Fruit fly (Drosophila melanogaster) whole organism, pupa: ENCODE measurements around the gene CG5103.

Experiments used
- CG10348 ChIP-seq: fragments of 200-800 bp; sonication (Bioruptor generic); IDR thresholded peaks from 2 replicates; pipeline ENCODE4 v1.3.6; 2022; ENCODE audit warnings: missing biosample characterization, missing genetic modification characterization
- CG12605 ChIP-seq: fragments of 200-800 bp; sonication (Bioruptor generic); IDR thresholded peaks from 2 replicates; pipeline ENCODE4 v1.3.6; 2022; ENCODE audit warnings: missing biosample characterization, missing genetic modification characterization
- CG13204 ChIP-seq: fragments of 200-800 bp; sonication (Bioruptor generic); optimal IDR thresholded peaks from 2 replicates; lab custom pipeline; 2018; ENCODE audit warnings: missing biosample characterization, mild to moderate bottlenecking, missing genetic modification characterization, moderate library complexity
- CG14655 ChIP-seq: fragments of 200-800 bp; sonication (Bioruptor generic); optimal IDR thresholded peaks from 3 replicates; lab custom pipeline; 2017; ENCODE audit warnings: mild to moderate bottlenecking, missing biosample characterization, missing genetic modification reagents, missing genetic modification characterization
- CG15710 ChIP-seq: fragments of 200-800 bp; sonication (Bioruptor generic); optimal IDR thresholded peaks from 2 replicates; lab custom pipeline; 2018; ENCODE audit warnings: missing biosample characterization, mild to moderate bottlenecking, missing genetic modification characterization, moderate library complexity
- CG17806 ChIP-seq: fragments of 200-800 bp; sonication (Bioruptor generic); optimal IDR thresholded peaks from 2 replicates; lab custom pipeline; 2018; ENCODE audit warnings: missing biosample characterization, mild to moderate bottlenecking, missing genetic modification characterization, moderate library complexity
- CG32121 ChIP-seq: fragments of 200-800 bp; sonication (Bioruptor generic); IDR thresholded peaks from 2 replicates; pipeline ENCODE4 v1.3.6; 2022; ENCODE audit warnings: missing biosample characterization, missing genetic modification characterization
- CG34367 ChIP-seq: fragments of 200-800 bp; sonication (Bioruptor generic); optimal IDR thresholded peaks from 2 replicates; lab custom pipeline; 2018; ENCODE audit warnings: missing biosample characterization, mild to moderate bottlenecking, missing genetic modification characterization
- CG4496 ChIP-seq: fragments of 200-800 bp; sonication (Bioruptor generic); IDR thresholded peaks from 3 replicates; pipeline ENCODE4 v1.3.6; 2022; ENCODE audit warnings: missing biosample characterization, missing genetic modification characterization
- CG8159 ChIP-seq: fragments of 200-800 bp; sonication (Bioruptor generic); optimal IDR thresholded peaks from 3 replicates; lab custom pipeline; 2018; ENCODE audit warnings: missing biosample characterization, mild to moderate bottlenecking, missing genetic modification characterization, moderate library complexity
- CG8301 ChIP-seq: fragments of 200-800 bp; sonication (Bioruptor generic); optimal IDR thresholded peaks from 2 replicates; lab custom pipeline; 2018; ENCODE audit warnings: missing biosample characterization, mild to moderate bottlenecking, missing genetic modification characterization
- CG9948 ChIP-seq: fragments of 200-800 bp; sonication (Bioruptor generic); optimal IDR thresholded peaks from 2 replicates; lab custom pipeline; 2018; ENCODE audit warnings: missing biosample characterization, mild to moderate bottlenecking, missing genetic modification characterization, moderate library complexity
- D1 ChIP-seq: fragments of 200-800 bp; sonication (Bioruptor generic); optimal IDR thresholded peaks from 2 replicates; lab custom pipeline; 2018; ENCODE audit warnings: missing biosample characterization, mild to moderate bottlenecking, missing genetic modification characterization, moderate library complexity
- EcR ChIP-seq: fragments of 200-800 bp; sonication (Bioruptor generic); optimal IDR thresholded peaks from 3 replicates; lab custom pipeline; 2019; ENCODE audit warnings: missing biosample characterization, missing genetic modification characterization, mild to moderate bottlenecking, moderate library complexity, missing genetic modification reagents
- Ets98B ChIP-seq: fragments of 200-800 bp; sonication (Bioruptor generic); IDR thresholded peaks from 2 replicates; pipeline ENCODE4 v1.3.6; 2022; ENCODE audit warnings: missing biosample characterization, missing genetic modification characterization
- Pif1A ChIP-seq: fragments of 200-800 bp; sonication (Bioruptor generic); optimal IDR thresholded peaks from 3 replicates; lab custom pipeline; 2016; ENCODE audit warnings: missing biosample characterization, missing genetic modification characterization
- Pif1B ChIP-seq: fragments of 200-800 bp; sonication (Bioruptor generic); optimal IDR thresholded peaks from 3 replicates; lab custom pipeline; 2016; ENCODE audit warnings: missing biosample characterization, missing genetic modification characterization
- Snoo ChIP-seq: fragments of 200-800 bp; sonication (Bioruptor generic); optimal IDR thresholded peaks from 3 replicates; lab custom pipeline; 2017; ENCODE audit warnings: missing biosample characterization, mild to moderate bottlenecking, missing genetic modification characterization, inconsistent platforms
- fd96Ca ChIP-seq: fragments of 200-800 bp; sonication (Bioruptor generic); IDR thresholded peaks from 3 replicates; pipeline ENCODE4 v1.3.6; 2022; ENCODE audit warnings: missing biosample characterization, missing genetic modification characterization
- gl ChIP-seq: fragments of 200-800 bp; sonication (Bioruptor generic); optimal IDR thresholded peaks from 2 replicates; lab custom pipeline; 2018; ENCODE audit warnings: missing biosample characterization, mild to moderate bottlenecking, missing genetic modification characterization
- rn ChIP-seq: fragments of 200-800 bp; sonication (Bioruptor generic); IDR thresholded peaks from 2 replicates; pipeline ENCODE4 v1.3.6; 2022; ENCODE audit warnings: missing biosample characterization, missing genetic modification characterization

The CG5103 gene

DNA sequence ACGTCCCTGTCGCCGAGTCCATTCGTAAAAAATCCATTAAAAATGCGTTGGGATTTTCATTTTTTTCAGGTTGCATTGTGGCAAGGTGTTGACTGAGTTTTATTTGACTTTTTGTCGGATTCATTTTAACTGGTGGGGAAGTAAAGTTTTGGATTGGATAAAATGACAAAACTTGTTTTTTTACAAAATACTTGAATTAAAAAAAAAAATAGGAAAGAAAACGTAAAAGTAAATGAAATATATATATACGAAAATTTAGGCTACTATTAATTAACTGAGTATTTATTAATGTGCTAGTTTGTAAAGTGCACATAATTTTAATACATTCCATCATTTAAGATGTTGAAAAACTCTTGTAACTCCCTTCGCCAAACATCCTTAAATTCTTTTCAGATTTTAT lies 17.5 kb downstream of the CG5103 start:
- no peak for TF ChIP-seq CG34367
- TF ChIP-seq rn (GFP tag; lab: Robert Waterston, UW): no peak
- no peak for TF ChIP-seq CG32121 (GFP tag; lab: Robert Waterston, UW)
- TF ChIP-seq EcR (GFP tag; lab: Kevin White, UChicago): no peak
- TF ChIP-seq Snoo (tag; lab: Kevin White, UChicago): no peak
- TF ChIP-seq Pif1B (GFP tag; lab: Kevin White, UChicago): no peak
- TF ChIP-seq CG15710 (tag; lab: Kevin White, UChicago): no peak
- no peak for TF ChIP-seq Ets98B (GFP tag; lab: Robert Waterston, UW)
- TF ChIP-seq D1 (tag; lab: Kevin White, UChicago): no peak
- TF ChIP-seq CG4496: no peak
- no peak for TF ChIP-seq gl (tag; lab: Kevin White, UChicago)
- no peak for TF ChIP-seq fd96Ca (GFP tag; lab: Robert Waterston, UW)
- no peak for TF ChIP-seq CG12605 (GFP tag; lab: Robert Waterston, UW)
- TF ChIP-seq CG8159 (tag; lab: Kevin White, UChicago): no peak
- TF ChIP-seq CG8301: no peak
- TF ChIP-seq CG14655: no peak
- TF ChIP-seq Pif1A (GFP tag; lab: Kevin White, UChicago): no peak
- TF ChIP-seq CG9948: no peak
- TF ChIP-seq CG17806 (tag; lab: Kevin White, UChicago): no peak
- TF ChIP-seq CG13204: no peak

DNA sequence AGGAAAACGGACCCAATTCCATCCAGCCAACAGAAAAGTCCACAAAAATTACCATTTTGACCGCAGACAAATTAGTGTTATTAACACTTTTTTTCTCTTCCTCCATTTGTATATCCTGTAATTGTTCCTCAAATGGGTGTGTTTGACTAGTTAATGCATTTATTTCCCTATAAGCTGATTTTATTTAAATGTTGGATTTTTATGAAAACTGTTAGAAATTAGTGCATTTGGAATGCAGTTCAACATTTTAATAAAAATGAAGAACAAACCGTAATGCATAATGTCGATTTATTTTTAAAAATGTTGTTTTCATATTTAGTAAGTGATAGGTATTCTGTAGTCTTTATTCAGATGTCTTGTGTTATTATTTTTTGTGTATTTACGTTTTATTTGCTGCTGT lies 18.2 kb downstream of the CG5103 start:
- TF ChIP-seq CG12605 (GFP tag; lab: Robert Waterston, UW): no peak
- TF ChIP-seq rn (GFP tag; lab: Robert Waterston, UW): no peak
- TF ChIP-seq CG9948: peak; percentile 4
- no peak for TF ChIP-seq CG32121 (GFP tag; lab: Robert Waterston, UW)

- peak; percentile 21 for TF ChIP-seq Pif1B (GFP tag; lab: Kevin White, UChicago)
- peak; percentile 69 for TF ChIP-seq CG17806 (tag; lab: Kevin White, UChicago)
- TF ChIP-seq rn (GFP tag; lab: Robert Waterston, UW): no peak
- no peak for TF ChIP-seq CG12605 (GFP tag; lab: Robert Waterston, UW)
- TF ChIP-seq CG13204: no peak
- no peak for TF ChIP-seq fd96Ca (GFP tag; lab: Robert Waterston, UW)
- TF ChIP-seq CG34367: peak; percentile 59
- peak; percentile 25 for TF ChIP-seq gl (tag; lab: Kevin White, UChicago)
- TF ChIP-seq CG14655: peak; percentile 57
- peak; percentile 19 for TF ChIP-seq CG8301
- TF ChIP-seq Snoo (tag; lab: Kevin White, UChicago): no peak
- peak; percentile 68 for TF ChIP-seq Pif1A (GFP tag; lab: Kevin White, UChicago)
- no peak for TF ChIP-seq CG10348
- peak; percentile 65 for TF ChIP-seq CG9948
- peak; percentile 36; the same call in 1 of the 3 replicates for TF ChIP-seq CG4496
- TF ChIP-seq CG15710 (tag; lab: Kevin White, UChicago): peak; percentile 65
- TF ChIP-seq D1 (tag; lab: Kevin White, UChicago): peak; percentile 35
- TF ChIP-seq CG32121 (GFP tag; lab: Robert Waterston, UW): no peak
- peak; percentile 52 for TF ChIP-seq EcR (GFP tag; lab: Kevin White, UChicago)
- peak; percentile 61 for TF ChIP-seq CG8159 (tag; lab: Kevin White, UChicago)
- TF ChIP-seq Ets98B (GFP tag; lab: Robert Waterston, UW): 0 out of 2 replicates have a peak, but pooled peaks have one; percentile 12
Observed at dm6 chr3L:18274188-18274587, 19.9 kb downstream of the CG5103 start.

dm6 chr3L:18273121-18273520 lies 20.9 kb downstream of the CG5103 start:
- TF ChIP-seq fd96Ca (GFP tag; lab: Robert Waterston, UW) (no peak), CG14655 (no peak), D1 (tag; lab: Kevin White, UChicago) (no peak)

DNA sequence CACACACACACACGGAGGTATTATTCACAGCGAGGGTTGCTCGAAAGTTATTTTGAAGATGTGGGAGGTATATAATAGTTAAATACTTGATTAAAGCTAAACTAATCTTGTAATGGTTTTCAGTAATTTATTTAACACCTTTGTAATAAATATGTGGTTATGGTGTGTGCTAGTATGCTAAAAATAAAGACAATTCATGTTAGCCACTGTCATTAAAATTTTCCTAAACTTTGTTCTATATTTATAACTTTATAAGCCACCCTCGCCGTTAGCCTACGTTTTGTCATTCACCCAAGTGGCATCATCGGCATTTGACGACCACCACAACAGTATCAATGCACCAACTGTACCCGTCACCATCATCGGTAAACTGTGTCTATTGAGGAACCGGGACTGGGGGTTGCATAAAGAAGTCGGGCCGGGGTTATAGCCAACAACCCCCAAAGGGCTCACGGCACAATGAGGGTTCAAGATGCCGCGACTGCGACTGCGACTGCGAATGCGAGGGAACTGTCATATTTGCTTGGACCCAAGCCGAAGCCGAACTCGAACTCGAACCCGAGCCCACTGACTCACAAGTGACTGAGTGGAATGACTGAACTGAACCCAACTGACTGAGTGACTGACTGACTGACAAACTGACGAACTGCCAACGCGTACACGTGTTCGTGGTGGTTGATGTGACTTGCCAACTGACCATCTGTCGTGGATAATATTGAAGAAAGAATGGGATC lies 21.6 kb downstream of the CG5103 start:
- TF ChIP-seq CG15710 (tag; lab: Kevin White, UChicago) (peak; percentile 20), fd96Ca (GFP tag; lab: Robert Waterston, UW) (no peak), gl (tag; lab: Kevin White, UChicago) (no peak), Pif1A (GFP tag; lab: Kevin White, UChicago) (peak; percentile 22), CG9948 (peak; percentile 13), rn (GFP tag; lab: Robert Waterston, UW) (no peak)
- TF ChIP-seq, all 21 proteins: peak for 3

dm6 chr3L:18270895-18271294 lies 23.2 kb downstream of the CG5103 start:
- TF ChIP-seq D1 (tag; lab: Kevin White, UChicago) (no peak), CG8159 (tag; lab: Kevin White, UChicago) (peak; percentile 13), Pif1A (GFP tag; lab: Kevin White, UChicago) (no peak), CG32121 (GFP tag; lab: Robert Waterston, UW) (no peak), gl (tag; lab: Kevin White, UChicago) (no peak)
